Worm (Caenorhabditis elegans) whole organism, young adult: ENCODE data around the gene col-74.

Experiments
- B0019.2 ChIP-seq: fragments of 200-800 bp; sonication (Bioruptor generic); conservative IDR thresholded peaks from 2 replicates; pipeline ENCODE4 v1.3.6; 2022; ENCODE audit warnings: missing genetic modification reagents, missing genetic modification characterization, missing compliant biosample characterization
- C06A6.2 ChIP-seq: fragments of 200-800 bp; sonication (Bioruptor generic); conservative IDR thresholded peaks from 2 replicates; pipeline ENCODE4 v1.3.6; 2022; ENCODE audit warnings: missing genetic modification characterization, missing compliant biosample characterization
- K11D2.4 ChIP-seq: fragments of 200-800 bp; sonication (Bioruptor generic); IDR thresholded peaks from 2 replicates; pipeline ENCODE4 v1.3.6; 2022; ENCODE audit warnings: missing genetic modification reagents, missing genetic modification characterization, missing compliant biosample characterization
- Y56A3A.18 ChIP-seq: fragments of 200-800 bp; sonication (Bioruptor generic); IDR thresholded peaks from 2 replicates; pipeline ENCODE4 v1.3.6; 2022; ENCODE audit warnings: missing genetic modification reagents, missing genetic modification characterization, missing compliant biosample characterization
- Y79H2A.3 ChIP-seq: fragments of 200-800 bp; sonication (Bioruptor generic); conservative IDR thresholded peaks from 2 replicates; pipeline ENCODE4 v1.3.6; 2022; ENCODE audit warnings: missing genetic modification reagents, missing genetic modification characterization, missing compliant biosample characterization
- aptf-3 ChIP-seq: fragments of 200-800 bp; sonication (Bioruptor generic); IDR thresholded peaks from 2 replicates; pipeline ENCODE4 v1.3.6; 2022; ENCODE audit warnings: missing genetic modification characterization, missing compliant biosample characterization
- attf-5 ChIP-seq: fragments of 200-800 bp; sonication (Bioruptor generic); optimal IDR thresholded peaks from 2 replicates; lab custom pipeline; 2018; ENCODE audit warnings: mild to moderate bottlenecking, missing genetic modification characterization, missing compliant biosample characterization
- bed-1 ChIP-seq: fragments of 200-800 bp; sonication (Bioruptor generic); IDR thresholded peaks from 2 replicates; pipeline ENCODE4 v1.3.6; 2022; ENCODE audit warnings: missing genetic modification reagents, missing genetic modification characterization, missing compliant biosample characterization
- cebp-1 ChIP-seq, 2 experiments: fragments of 200-800 bp in 1 of 2; sonication (Bioruptor generic) in 1 of 2; sonication (generic microtip) in 1 of 2; IDR thresholded peaks in 1 of 2; optimal IDR thresholded peaks in 1 of 2; 2 replicates each; pipeline versions ENCODE4 v1.3.6 to Lab custom; 2017 to 2022; ENCODE audit warnings: missing compliant biosample characterization in 2 of 2, missing genetic modification characterization in 2 of 2, mild to moderate bottlenecking in 1 of 2, missing genetic modification reagents in 1 of 2, moderate library complexity in 1 of 2
- ceh-40 ChIP-seq: fragments of 200-800 bp; sonication (Bioruptor generic); IDR thresholded peaks from 2 replicates; pipeline ENCODE4 v1.3.6; 2022; ENCODE audit warnings: missing genetic modification characterization, missing compliant biosample characterization
- ceh-79 ChIP-seq: sonication (generic microtip); optimal IDR thresholded peaks from 2 replicates; lab custom pipeline; 2017; ENCODE audit warnings: mild to moderate bottlenecking, missing genetic modification characterization, missing compliant biosample characterization
- ceh-91 ChIP-seq: fragments of 200-800 bp; sonication (Bioruptor generic); IDR thresholded peaks from 2 replicates; pipeline ENCODE4 v1.3.6; 2022; ENCODE audit warnings: missing genetic modification reagents, missing genetic modification characterization, missing compliant biosample characterization
- dox-1 ChIP-seq: fragments of 200-800 bp; sonication (Bioruptor generic); IDR thresholded peaks from 2 replicates; pipeline ENCODE4 v1.3.6; 2022; ENCODE audit warnings: missing genetic modification reagents, missing genetic modification characterization, missing compliant biosample characterization
- ets-4 ChIP-seq: fragments of 200-800 bp; sonication (Bioruptor generic); optimal IDR thresholded peaks from 2 replicates; lab custom pipeline; 2018; ENCODE audit warnings: mild to moderate bottlenecking, missing genetic modification characterization, missing compliant biosample characterization
- hsf-1 ChIP-seq: fragments of 200-800 bp; sonication (Bioruptor generic); IDR thresholded peaks from 2 replicates; pipeline ENCODE4 v1.3.6; 2022; ENCODE audit warnings: missing genetic modification reagents, missing genetic modification characterization, missing compliant biosample characterization
- lag-1 ChIP-seq: fragments of 200-800 bp; sonication (Bioruptor generic); IDR thresholded peaks from 2 replicates; pipeline ENCODE4 v1.3.6; 2022; ENCODE audit warnings: missing genetic modification reagents, missing genetic modification characterization, missing compliant biosample characterization
- let-526 ChIP-seq: fragments of 200-800 bp; sonication (Bioruptor generic); IDR thresholded peaks from 2 replicates; pipeline ENCODE4 v1.3.6; 2022; ENCODE audit warnings: missing genetic modification reagents, missing genetic modification characterization, missing compliant biosample characterization
- let-607 ChIP-seq, 2 experiments: fragments of 200-800 bp in 1 of 2; sonication (Bioruptor generic) in 1 of 2; sonication (generic microtip) in 1 of 2; optimal IDR thresholded peaks; 2 replicates each; lab custom pipeline; 2016 to 2018; ENCODE audit warnings: mild to moderate bottlenecking in 2 of 2, missing compliant biosample characterization in 2 of 2, missing genetic modification characterization in 2 of 2, moderate library complexity in 2 of 2, missing genotype in 1 of 2
- lin-35 ChIP-seq, 3 experiments: fragments of 150-350 bp in 2 of 3; sonication (generic microtip) in 1 of 3; optimal IDR thresholded peaks; 2 replicates each; lab custom pipeline; 2014 to 2018; ENCODE audit warnings: missing biosample characterization in 3 of 3, missing genetic modification characterization in 3 of 3, missing genetic modification reagents in 3 of 3
- madf-10 ChIP-seq: sonication (generic microtip); optimal IDR thresholded peaks from 2 replicates; lab custom pipeline; 2016; ENCODE audit warnings: mild to moderate bottlenecking, missing genetic modification characterization, missing compliant biosample characterization
- madf-3 ChIP-seq: fragments of 200-800 bp; sonication (Bioruptor generic); IDR thresholded peaks from 2 replicates; pipeline ENCODE4 v1.3.6; 2022; ENCODE audit warnings: missing genetic modification reagents, missing genetic modification characterization, missing compliant biosample characterization
- mel-28 ChIP-seq: sonication (generic microtip); optimal IDR thresholded peaks from 2 replicates; lab custom pipeline; 2016; ENCODE audit warnings: borderline replicate concordance, mild to moderate bottlenecking, missing genetic modification characterization, missing compliant biosample characterization
- nhr-179 ChIP-seq: sonication (generic microtip); optimal IDR thresholded peaks from 2 replicates; lab custom pipeline; 2016; ENCODE audit warnings: mild to moderate bottlenecking, missing genetic modification characterization, missing compliant biosample characterization
- pha-4 ChIP-seq: fragments of 150-350 bp; sonication (generic microtip); optimal IDR thresholded peaks from 2 replicates; lab custom pipeline; 2014; ENCODE audit warnings: missing biosample characterization, missing genetic modification reagents, missing genetic modification characterization
- rcor-1 ChIP-seq: fragments of 200-800 bp; sonication (Bioruptor generic); IDR thresholded peaks from 2 replicates; pipeline ENCODE4 v1.3.6; 2022; ENCODE audit warnings: missing genetic modification reagents, missing genetic modification characterization, missing compliant biosample characterization
- sdz-38 ChIP-seq: sonication (generic microtip); optimal IDR thresholded peaks from 2 replicates; lab custom pipeline; 2016; ENCODE audit warnings: missing genotype, missing genetic modification characterization, missing compliant biosample characterization
- snpc-1.3 ChIP-seq: sonication (generic microtip); optimal IDR thresholded peaks from 2 replicates; lab custom pipeline; 2017; ENCODE audit warnings: missing genetic modification characterization, mild to moderate bottlenecking, missing compliant biosample characterization, antibody characterized with exemption, moderate library complexity, missing genotype, missing genetic modification reagents; ENCODE audit not compliant: insufficient read depth
- snpc-3.4 ChIP-seq: sonication (generic microtip); optimal IDR thresholded peaks from 2 replicates; lab custom pipeline; 2017; ENCODE audit warnings: missing genetic modification characterization, mild to moderate bottlenecking, missing compliant biosample characterization, antibody characterized with exemption, moderate library complexity, missing genotype, missing genetic modification reagents
- somi-1 ChIP-seq: fragments of 200-800 bp; sonication (Bioruptor generic); optimal IDR thresholded peaks from 2 replicates; lab custom pipeline; 2018; ENCODE audit warnings: mild to moderate bottlenecking, missing genetic modification characterization, missing compliant biosample characterization
- ztf-18 ChIP-seq: sonication (generic microtip); optimal IDR thresholded peaks from 2 replicates; lab custom pipeline; 2016; ENCODE audit warnings: missing genotype, mild to moderate bottlenecking, missing genetic modification characterization, missing compliant biosample characterization
- ztf-22 ChIP-seq: fragments of 200-800 bp; sonication (Bioruptor generic); optimal IDR thresholded peaks from 2 replicates; lab custom pipeline; 2018; ENCODE audit warnings: mild to moderate bottlenecking, missing genetic modification characterization, moderate library complexity, missing compliant biosample characterization
- ztf-25 ChIP-seq: fragments of 200-800 bp; sonication (Bioruptor generic); IDR thresholded peaks from 2 replicates; pipeline ENCODE4 v1.3.6; 2022; ENCODE audit warnings: missing genetic modification reagents, missing genetic modification characterization, missing compliant biosample characterization
- ztf-26 ChIP-seq: sonication (generic microtip); optimal IDR thresholded peaks from 2 replicates; lab custom pipeline; 2017; ENCODE audit warnings: missing genetic modification characterization, missing compliant biosample characterization
- ztf-3 ChIP-seq: fragments of 200-800 bp; sonication (Bioruptor generic); optimal IDR thresholded peaks from 2 replicates; lab custom pipeline; 2018; ENCODE audit warnings: mild to moderate bottlenecking, missing genetic modification characterization, missing compliant biosample characterization

col-74 gene

DNA sequence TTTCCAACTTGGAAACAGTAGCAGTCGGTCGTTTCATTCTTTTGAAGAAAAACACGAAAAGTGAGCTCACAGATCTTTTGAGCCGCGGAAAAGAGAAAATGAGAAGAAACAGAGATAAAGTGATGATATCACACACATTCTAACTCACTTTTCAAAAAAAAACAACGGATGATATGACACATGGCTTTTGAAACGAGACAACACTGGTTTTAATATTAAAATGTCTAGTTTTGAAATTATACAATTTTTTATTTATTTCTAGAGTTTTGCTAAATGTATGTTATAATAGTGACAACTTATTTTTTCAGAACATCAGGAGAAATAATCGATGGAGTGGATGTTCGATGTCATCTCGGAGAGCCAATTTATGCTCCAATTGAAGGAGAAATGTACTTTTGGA, 37.7 kb upstream of the col-74 start, which contains the start of gene K05F1.14:
Gene K05F1.14 (minus strand): TSS at position 101 of the 400 bp plus-strand sequence.
- TF ChIP-seq ceh-79 (tag; lab: Kevin White, UChicago) (no peak), sdz-38 (tag; lab: Kevin White, UChicago) (no peak), bed-1 (no peak), ets-4 (GFP tag; lab: Kevin White, UChicago) (no peak), cebp-1 (GFP tag; IDR thresholded peaks at IDR 0.05; lab: Robert Waterston, UW) (no peak), cebp-1 (tag; optimal IDR thresholded peaks at IDR 0.05; lab: Kevin White, UChicago) (no peak), aptf-3 (GFP tag; lab: Robert Waterston, UW) (no peak), ztf-26 (tag; lab: Kevin White, UChicago) (no peak)

ce11 chrII:5794195-5794594, 36.0 kb upstream of the col-74 start, which contains the start of gene acdh-8:
TSS of gene acdh-8 (plus strand) at chrII:5794495.
- no peak for TF ChIP-seq ceh-40 (GFP tag; lab: Robert Waterston, UW)
- no peak for TF ChIP-seq mel-28
- TF ChIP-seq somi-1 (GFP tag; lab: Kevin White, UChicago): no peak
- TF ChIP-seq nhr-179 (tag; lab: Kevin White, UChicago): no peak
- no peak for TF ChIP-seq B0019.2 (GFP tag; lab: Robert Waterston, UW)
- TF ChIP-seq ztf-22 (GFP tag; lab: Kevin White, UChicago): no peak
- TF ChIP-seq ztf-3 (GFP tag; lab: Kevin White, UChicago): no peak
- no peak for TF ChIP-seq ztf-18 (tag; lab: Kevin White, UChicago)
- TF ChIP-seq let-607 (tag; optimal IDR thresholded peaks at IDR 0.05; lab: Kevin White, UChicago): no peak
- no peak for TF ChIP-seq Y56A3A.18

DNA sequence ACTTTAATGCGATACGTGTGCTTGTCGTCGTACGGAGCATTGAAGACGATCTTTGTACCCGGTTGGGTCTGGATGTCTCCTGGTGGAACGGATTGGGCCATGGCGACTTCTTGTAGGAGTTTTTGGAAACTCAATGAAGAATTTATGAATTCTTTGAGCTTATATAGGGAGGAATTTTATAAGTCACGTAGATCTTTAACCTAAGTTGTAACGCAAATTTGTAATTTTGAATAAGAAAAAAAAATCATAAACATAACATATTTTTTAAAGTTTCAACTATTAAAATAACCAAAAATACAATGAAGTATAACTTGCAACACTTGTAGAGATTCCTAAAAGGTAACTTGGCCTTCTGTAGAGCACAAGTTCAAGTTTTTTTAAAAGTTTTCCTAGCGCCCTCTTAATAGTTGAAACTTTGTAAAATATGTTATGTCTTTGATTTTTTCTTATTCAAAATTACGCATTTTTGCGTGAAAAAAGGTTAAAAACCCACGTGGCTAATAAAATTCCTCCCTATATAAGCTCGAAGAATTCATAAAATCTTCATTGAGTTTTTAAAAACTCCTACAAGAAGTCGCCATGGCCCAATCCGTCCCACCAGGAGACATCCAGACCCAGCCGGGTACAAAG, 32.7 kb upstream of the col-74 start, which contains the start of the genes msp-63 and msp-142:
Gene msp-63 (minus strand): TSS at position 101 of the 630 bp plus-strand sequence.
Gene msp-142 (plus strand): TSS at position 580 of the 630 bp plus-strand sequence.
- TF ChIP-seq hsf-1 (GFP tag; lab: Robert Waterston, UW) (no peak), Y56A3A.18 (no peak), K11D2.4 (GFP tag; lab: Robert Waterston, UW) (no peak), Y79H2A.3 (GFP tag; lab: Robert Waterston, UW) (no peak), C06A6.2 (GFP tag; lab: Robert Waterston, UW) (no peak), snpc-1.3 (tag; lab: Kevin White, UChicago) (no peak), rcor-1 (GFP tag; lab: Robert Waterston, UW) (no peak), ztf-25 (GFP tag; lab: Robert Waterston, UW) (no peak), lag-1 (GFP tag; lab: Robert Waterston, UW) (no peak), madf-3 (GFP tag; lab: Robert Waterston, UW) (no peak), pha-4 (tag; lab: Kevin White, UChicago) (no peak), ceh-91 (GFP tag; lab: Robert Waterston, UW) (no peak), lin-35 (GFP tag; optimal IDR thresholded peaks at IDR 0.05; lab: Kevin White, UChicago) (no peak), let-526 (GFP tag; lab: Robert Waterston, UW) (no peak), snpc-3.4 (tag; lab: Kevin White, UChicago) (no peak), dox-1 (no peak), madf-10 (tag; lab: Kevin White, UChicago) (no peak), attf-5 (GFP tag; lab: Kevin White, UChicago) (no peak)
